Worm (Caenorhabditis elegans) whole organism, dauer: ENCODE results near the gene ceh-74.
"Not testable (repeated sequence)": the region's sequence is repeated elsewhere in the genome, so short reads cannot be mapped to it uniquely, and the experiment has no call there.

Experiments
- unc-62 ChIP-seq: sonication (generic microtip); optimal IDR thresholded peaks from 2 replicates; lab custom pipeline; 2017; ENCODE audit warnings: missing biosample characterization, missing genetic modification reagents, missing genetic modification characterization

Gene ceh-74

DNA sequence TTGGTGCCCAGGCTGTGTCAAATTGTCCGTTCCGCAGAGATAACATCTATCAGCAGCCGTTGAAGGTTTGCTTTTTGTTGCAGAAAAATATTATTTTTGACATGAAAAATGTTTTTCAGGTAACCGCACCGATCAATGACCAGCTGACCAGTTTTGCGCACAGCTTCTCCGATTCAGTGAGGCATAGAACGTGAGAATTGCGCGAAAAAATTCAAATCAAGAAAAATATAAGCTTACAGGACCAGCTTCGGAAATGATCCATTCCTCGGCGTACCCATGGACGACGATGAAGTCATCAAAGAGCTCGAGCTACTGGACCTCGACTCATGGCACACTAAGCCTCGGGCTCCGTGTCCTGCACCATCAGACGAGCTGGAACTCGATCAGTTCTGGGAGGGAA is 16.6 kb downstream of the ceh-74 start:
- TF ChIP-seq unc-62 (GFP tag; lab: Kevin White, UChicago) = no peak

DNA sequence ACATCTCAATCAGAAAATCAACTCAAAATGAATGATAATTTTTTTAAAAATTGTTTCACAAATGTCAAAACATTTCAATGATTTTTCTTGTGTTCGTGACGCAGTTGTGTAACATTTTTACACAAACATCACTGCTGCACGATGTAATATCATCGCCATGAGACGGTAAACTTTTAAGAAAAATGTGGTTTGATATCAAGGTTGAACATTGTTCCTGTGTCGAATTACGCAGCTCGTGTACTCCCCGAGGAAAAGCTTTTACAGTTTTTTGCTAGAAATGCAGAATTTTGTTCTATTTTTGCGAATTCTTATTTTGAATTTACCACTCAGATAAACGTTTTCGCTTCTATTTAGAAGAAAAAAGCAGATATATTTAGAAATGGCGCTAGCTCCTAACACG is 19.8 kb downstream of the ceh-74 start:
- no peak for TF ChIP-seq unc-62 (GFP tag; lab: Kevin White, UChicago)

DNA sequence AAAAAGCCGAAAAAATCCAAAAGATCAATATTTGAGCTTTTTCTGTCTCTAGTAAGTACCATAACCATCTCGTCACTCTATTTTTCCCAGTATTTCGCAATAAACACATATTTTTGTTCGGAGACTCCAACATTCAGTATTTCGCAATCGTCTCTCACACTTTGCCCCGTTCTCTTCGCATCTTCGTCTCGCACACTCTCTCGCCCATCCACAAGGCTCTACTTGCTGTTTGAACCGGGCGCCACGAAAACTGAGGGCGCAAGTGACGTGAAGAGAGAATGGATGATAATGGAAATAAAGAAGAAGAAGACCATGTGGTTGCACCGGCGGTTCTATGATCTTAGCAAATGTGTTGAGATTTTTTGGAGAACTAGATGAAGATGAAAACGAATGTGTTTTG is 22.2 kb downstream of the ceh-74 start:
- no peak for TF ChIP-seq unc-62 (GFP tag; lab: Kevin White, UChicago)

DNA sequence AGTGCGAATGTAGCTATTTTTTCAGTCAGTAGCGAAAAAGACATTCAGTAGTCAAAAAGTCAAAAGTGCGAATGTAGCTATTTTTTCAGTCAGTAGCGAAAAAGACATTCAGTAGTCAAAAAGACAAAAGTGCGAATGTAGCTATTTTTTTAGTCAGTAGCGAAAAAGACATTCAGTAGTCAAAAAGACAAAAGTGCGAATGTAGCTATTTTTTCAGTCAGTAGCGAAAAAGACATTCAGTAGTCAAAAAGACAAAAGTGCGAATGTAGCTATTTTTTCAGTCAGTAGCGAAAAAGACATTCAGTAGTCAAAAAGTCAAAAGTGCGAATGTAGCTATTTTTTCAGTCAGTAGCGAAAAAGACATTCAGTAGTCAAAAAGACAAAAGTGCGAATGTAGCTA is 27.3 kb downstream of the ceh-74 start, which contains the start of gene T16A9.3:
T16A9.3 (plus strand) TSS at position 301 of the 400 bp plus-strand sequence.
- TF ChIP-seq unc-62 (GFP tag; lab: Kevin White, UChicago) = not testable (repeated sequence)

DNA sequence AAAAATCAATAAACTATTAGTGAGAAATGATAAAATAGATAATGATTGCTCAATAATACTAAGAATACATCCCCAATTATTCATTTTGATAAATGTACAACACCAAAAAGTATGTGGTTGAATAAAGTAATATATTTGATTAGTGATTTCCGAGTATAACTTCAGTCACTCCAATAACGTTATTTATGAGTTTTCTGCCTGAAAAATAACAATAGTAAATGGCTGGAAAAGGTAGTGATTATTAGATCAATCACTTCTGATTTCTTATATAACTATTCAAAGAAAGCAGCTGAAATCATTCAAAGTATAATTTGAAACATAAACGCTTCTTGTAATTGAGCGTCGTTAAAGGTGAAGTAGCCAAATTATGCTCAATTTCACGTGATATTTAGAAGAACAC is 32.9 kb downstream of the ceh-74 start, which contains the start of gene str-230:
str-230 (minus strand) TSS at position 101 of the 400 bp plus-strand sequence.
- TF ChIP-seq unc-62 (GFP tag; lab: Kevin White, UChicago) = no peak

DNA sequence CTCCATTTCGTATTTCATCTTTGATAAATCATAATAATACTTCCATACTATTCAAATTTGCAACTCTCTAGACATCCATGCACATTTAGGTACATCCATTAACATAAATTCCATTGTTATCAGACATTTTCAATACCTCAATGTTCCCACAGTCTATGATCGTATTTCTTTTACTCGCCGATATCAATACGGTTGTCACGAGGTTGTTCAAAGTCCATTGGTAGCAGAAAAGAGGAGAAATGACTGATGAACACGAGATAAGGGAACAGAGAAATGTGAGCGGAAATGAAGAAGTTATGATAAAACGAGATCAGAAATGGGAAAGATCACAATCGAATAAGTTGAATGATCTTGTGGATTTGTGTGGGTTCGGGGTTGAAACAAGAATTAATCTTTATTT is 34.9 kb downstream of the ceh-74 start:
- TF ChIP-seq unc-62 (GFP tag; lab: Kevin White, UChicago) = no peak

DNA sequence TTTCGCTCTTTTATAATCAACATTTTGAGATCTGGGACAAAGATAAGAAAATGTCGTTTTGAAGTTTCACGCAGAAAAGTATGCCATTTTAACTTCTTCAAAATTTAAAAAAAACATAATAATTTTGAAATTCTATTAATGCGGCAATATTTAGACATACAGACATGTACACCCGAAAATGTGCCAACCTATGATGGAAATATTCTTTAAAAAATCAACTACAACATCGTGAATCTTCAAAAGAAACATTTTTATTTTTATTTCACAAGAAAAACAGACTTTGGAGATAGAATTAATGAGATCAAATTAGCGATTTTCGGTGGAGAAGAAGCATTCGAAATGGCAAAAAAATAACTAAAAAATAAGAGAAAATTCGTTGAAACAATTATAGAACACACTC is 37.2 kb downstream of the ceh-74 start, which contains the start of gene T16A9.5:
T16A9.5 (minus strand) TSS at position 101 of the 400 bp plus-strand sequence.
- TF ChIP-seq unc-62 (GFP tag; lab: Kevin White, UChicago) = no peak

DNA sequence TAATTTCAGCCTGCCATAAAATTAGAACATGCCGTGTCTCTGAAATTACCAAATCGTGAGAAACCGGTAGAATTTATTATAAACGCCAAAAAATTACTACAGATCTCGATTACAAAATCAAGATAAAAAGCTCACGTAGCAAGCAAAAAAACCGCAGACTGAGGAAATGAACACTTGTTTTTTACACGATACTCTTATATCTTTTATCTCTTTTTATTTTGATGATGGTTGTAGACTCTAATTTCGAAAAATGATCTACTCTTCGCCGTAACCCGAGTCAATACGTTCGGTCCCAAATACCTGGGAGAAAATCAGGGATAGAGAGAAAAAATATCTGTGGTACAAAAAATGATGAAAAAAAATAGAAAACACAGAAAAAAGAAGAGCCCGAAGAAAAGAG is 45.3 kb downstream of the ceh-74 start:
- TF ChIP-seq unc-62 (GFP tag; lab: Kevin White, UChicago) = no peak

DNA sequence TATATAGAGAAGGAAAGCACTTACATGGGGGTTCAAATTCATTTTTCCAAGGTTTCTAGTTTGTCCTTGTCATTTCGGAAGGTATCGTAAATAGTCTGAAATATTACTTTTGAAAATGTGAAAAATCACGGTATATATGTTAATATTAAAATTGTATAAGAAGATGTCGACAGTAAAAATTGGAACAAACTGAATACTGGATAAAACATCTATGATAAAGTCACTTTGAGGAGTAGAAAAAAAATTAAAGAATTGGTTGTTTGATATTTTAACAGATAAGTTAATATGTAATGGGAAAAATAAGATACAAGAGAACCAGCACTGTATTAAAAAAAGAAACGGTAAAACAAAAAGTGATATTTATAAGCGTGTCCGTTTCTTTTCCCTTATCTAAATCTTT is 48.5 kb downstream of the ceh-74 start, which contains the start of gene nep-21:
nep-21 (minus strand) TSS at position 101 of the 400 bp plus-strand sequence.
- TF ChIP-seq unc-62 (GFP tag; lab: Kevin White, UChicago) = no peak
